Fruit fly (Drosophila melanogaster) whole organism, embryonic: ENCODE results near the gene Ac13E.

Experiments used
- CG10274 ChIP-seq: fragments of 200-800 bp; sonication (Bioruptor generic); optimal IDR thresholded peaks from 3 replicates; lab custom pipeline; 2017; ENCODE audit warnings: missing biosample characterization, mild to moderate bottlenecking, missing genetic modification characterization
- CG1603 ChIP-seq: fragments of 200-800 bp; sonication (Bioruptor generic); optimal IDR thresholded peaks from 2 replicates; lab custom pipeline; 2019; ENCODE audit warnings: missing biosample characterization, mild to moderate bottlenecking, missing genetic modification characterization, moderate library complexity
- CG31441 ChIP-seq: fragments of 200-800 bp; sonication (Bioruptor generic); IDR thresholded peaks from 2 replicates; pipeline ENCODE4 v1.3.6; 2022; ENCODE audit warnings: missing biosample characterization, missing genetic modification characterization
- CG8290 ChIP-seq, 3 experiments: fragments of 200-800 bp; sonication (Bioruptor generic); optimal IDR thresholded peaks; 2 replicates each; lab custom pipeline; 2016 to 2019; ENCODE audit warnings: missing biosample characterization in 3 of 3, missing genetic modification characterization in 3 of 3, mild to moderate bottlenecking in 2 of 3, moderate library complexity in 1 of 3
- CG8765 ChIP-seq: fragments of 200-800 bp; sonication (Bioruptor generic); IDR thresholded peaks from 2 replicates; pipeline ENCODE4 v1.3.6; 2022; ENCODE audit warnings: missing biosample characterization, missing genetic modification characterization
- CoRest ChIP-seq: fragments of 200-800 bp; sonication (Bioruptor generic); optimal IDR thresholded peaks from 3 replicates; lab custom pipeline; 2018; ENCODE audit warnings: missing biosample characterization, mild to moderate bottlenecking, missing genetic modification characterization, moderate library complexity
- Dfd ChIP-seq, 2 experiments: fragments of >200 bp; optimal IDR thresholded peaks; 2 replicates each; lab custom pipeline; 2017; ENCODE audit warnings: missing biosample characterization in 2 of 2, missing genetic modification characterization in 2 of 2
- fru ChIP-seq: fragments of >200 bp; optimal IDR thresholded peaks from 2 replicates; lab custom pipeline; 2017

dm6 chrX:15482236-15482660, 71.8 kb downstream of the Ac13E start, which contains the start of gene CG6340:
- TF ChIP-seq Dfd (GFP tag; optimal IDR thresholded peaks at IDR 0.05; lab: Kevin White, UChicago) (no peak), CG31441 (GFP tag; lab: Robert Waterston, UW) (no peak), CoRest (tag; lab: Kevin White, UChicago) (peak; percentile 20), CG8765 (GFP tag; lab: Robert Waterston, UW) (no peak), CG1603 (peak; percentile 40), fru (lab: Kevin White, UChicago) (no peak), CG10274 (GFP tag; lab: Kevin White, UChicago) (no peak), CG8290 (GFP tag; optimal IDR thresholded peaks at IDR 0.05; lab: Kevin White, UChicago) (no peak), CG8290 (tag; optimal IDR thresholded peaks at IDR 0.05; lab: Kevin White, UChicago) (no peak)
